Worm (Caenorhabditis elegans): Measurements from ENCODE around the gene clec-232.
"Not testable (repeated sequence)": the region's sequence is repeated elsewhere in the genome, so short reads cannot be mapped to it uniquely, and the experiment has no call there.

- not testable (repeated sequence) for TF ChIP-seq pes-1 (GFP tag; IDR thresholded peaks at IDR 0.05); tra-4 (tag; optimal IDR thresholded peaks at IDR 0.05); ets-7 (tag; optimal IDR thresholded peaks at IDR 0.05); ama-1 (optimal IDR thresholded peaks at IDR 0.05); hmbx-1 (tag; optimal IDR thresholded peaks at IDR 0.05); tbx-11 (GFP tag; IDR thresholded peaks at IDR 0.05); F13C5.2 (tag; optimal IDR thresholded peaks at IDR 0.05)
Observed at ce11 chrV:15929882-15930281, 46.1 kb upstream of the clec-232 start, which contains the start of gene srbc-77.

Measured in whole organism, early embryonic.